Fruit fly (Drosophila melanogaster): ENCODE data around the gene sni.

DNA sequence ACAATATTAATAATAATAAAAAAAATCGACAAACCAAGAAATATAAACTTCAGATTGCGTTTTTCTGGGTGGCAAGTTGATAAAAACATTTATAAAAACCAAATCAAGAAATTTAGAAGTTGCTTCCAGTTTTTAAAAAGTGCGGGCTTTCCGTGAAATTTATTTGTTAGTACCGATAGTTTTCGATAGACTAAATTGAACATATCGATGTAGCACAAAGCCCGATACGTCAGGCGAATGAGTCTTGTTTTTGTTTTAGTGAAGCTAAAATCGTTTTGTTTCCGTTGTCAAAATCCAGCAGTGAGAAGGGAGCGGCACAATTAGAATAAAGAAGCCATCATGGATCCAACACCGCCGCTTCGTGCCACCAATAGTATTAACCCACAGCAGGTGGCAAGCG lies 3.4 kb downstream of the sni start, which contains the start of gene CG2147:
- TF ChIP-seq Abd-B (GFP tag; optimal IDR thresholded peaks at IDR 0.05) (no peak), Myc (optimal IDR thresholded peaks at IDR 0.05) (no peak), GATAd (GFP tag; optimal IDR thresholded peaks at IDR 0.05) (no peak), pan (optimal IDR thresholded peaks at IDR 0.05) (no peak), Rel (GFP tag; optimal IDR thresholded peaks at IDR 0.05) (no peak), Rel (tag; optimal IDR thresholded peaks at IDR 0.05) (no peak), HLH106 (tag; optimal IDR thresholded peaks at IDR 0.05) (no peak), dl (GFP tag; optimal IDR thresholded peaks at IDR 0.05; ENCODE audit: insufficient read depth in 1 of 2, partially characterized antibody in 2 of 2) (no peak), psq (GFP tag; optimal IDR thresholded peaks at IDR 0.05) (no peak), Hnf4 (GFP tag; optimal IDR thresholded peaks at IDR 0.05) (no peak), Mio (GFP tag; optimal IDR thresholded peaks at IDR 0.05) (no peak), CG9705 (GFP tag; optimal IDR thresholded peaks at IDR 0.05) (no peak), OdsH (GFP tag; optimal IDR thresholded peaks at IDR 0.05) (no peak), h (GFP tag; optimal IDR thresholded peaks at IDR 0.05) (no peak)
